Worm (Caenorhabditis elegans) whole organism, L2 larva: ENCODE data around the gene C32A9.1.

Source experiments
- F13H6.1 ChIP-seq: sonication (generic microtip); optimal IDR thresholded peaks from 2 replicates; lab custom pipeline; 2016; ENCODE audit warnings: missing genetic modification characterization, missing compliant biosample characterization
- Y55F3AM.14 ChIP-seq: fragments of 200-800 bp; sonication (Bioruptor generic); optimal IDR thresholded peaks from 2 replicates; lab custom pipeline; 2018; ENCODE audit warnings: mild to moderate bottlenecking, missing genetic modification characterization, missing compliant biosample characterization
- ZK546.5 ChIP-seq: sonication (generic microtip); optimal IDR thresholded peaks from 2 replicates; lab custom pipeline; 2017; ENCODE audit warnings: missing biosample characterization, missing genetic modification characterization
- alr-1 ChIP-seq: fragments of 150-350 bp; optimal IDR thresholded peaks from 2 replicates; lab custom pipeline; 2014; ENCODE audit warnings: missing biosample characterization, missing genetic modification characterization
- aly-2 ChIP-seq: fragments of 150-350 bp; optimal IDR thresholded peaks from 2 replicates; lab custom pipeline; 2014; ENCODE audit warnings: missing biosample characterization, missing genetic modification characterization
- blmp-1 ChIP-seq: sonication (generic microtip); optimal IDR thresholded peaks from 2 replicates; lab custom pipeline; 2017; ENCODE audit warnings: missing genetic modification characterization, mild to moderate bottlenecking, missing compliant biosample characterization, antibody characterized with exemption, moderate library complexity; ENCODE audit not compliant: insufficient read depth
- ceh-16 ChIP-seq: fragments of 150-350 bp; optimal IDR thresholded peaks from 2 replicates; lab custom pipeline; 2014; ENCODE audit warnings: missing biosample characterization, missing genetic modification characterization
- ceh-82 ChIP-seq: fragments of 150-350 bp; optimal IDR thresholded peaks from 2 replicates; lab custom pipeline; 2014; ENCODE audit warnings: missing biosample characterization, missing genetic modification characterization
- crh-2 ChIP-seq: sonication (generic microtip); optimal IDR thresholded peaks from 2 replicates; lab custom pipeline; 2017; ENCODE audit warnings: missing biosample characterization, missing genetic modification characterization
- dmd-4 ChIP-seq: sonication (generic microtip); optimal IDR thresholded peaks from 2 replicates; lab custom pipeline; 2017; ENCODE audit warnings: missing biosample characterization, missing genetic modification characterization
- egl-27 ChIP-seq: sonication (generic microtip); optimal IDR thresholded peaks from 3 replicates; lab custom pipeline; 2017; ENCODE audit warnings: missing biosample characterization, missing genetic modification reagents, missing genetic modification characterization
- elt-1 ChIP-seq: fragments of 150-350 bp; optimal IDR thresholded peaks from 2 replicates; lab custom pipeline; 2014; ENCODE audit warnings: missing biosample characterization, missing genetic modification characterization
- fos-1 ChIP-seq: fragments of 150-350 bp; optimal IDR thresholded peaks from 2 replicates; lab custom pipeline; 2014; ENCODE audit warnings: missing biosample characterization, missing genetic modification characterization
- gmeb-1 ChIP-seq: fragments of 150-350 bp; optimal IDR thresholded peaks from 2 replicates; lab custom pipeline; 2014; ENCODE audit warnings: missing biosample characterization, missing genetic modification characterization
- lin-11 ChIP-seq: fragments of 150-350 bp; sonication (generic microtip); optimal IDR thresholded peaks from 2 replicates; lab custom pipeline; 2014; ENCODE audit warnings: missing biosample characterization, missing genetic modification characterization, inconsistent platforms, mixed read lengths
- lin-13 ChIP-seq: fragments of 150-350 bp; optimal IDR thresholded peaks from 2 replicates; lab custom pipeline; 2014; ENCODE audit warnings: missing biosample characterization, missing genetic modification reagents, missing genetic modification characterization
- lin-39 ChIP-seq: fragments of 150-350 bp; optimal IDR thresholded peaks from 2 replicates; lab custom pipeline; 2014; ENCODE audit warnings: missing biosample characterization, missing genetic modification reagents, missing genetic modification characterization
- lsy-2 ChIP-seq, 2 experiments: fragments of 150-350 bp in 1 of 2; sonication (generic microtip) in 1 of 2; optimal IDR thresholded peaks; 2 replicates each; lab custom pipeline; 2014 to 2017; ENCODE audit warnings: missing biosample characterization in 2 of 2, missing genetic modification characterization in 2 of 2
- mbf-1 ChIP-seq: sonication (generic microtip); optimal IDR thresholded peaks from 2 replicates; lab custom pipeline; 2017; ENCODE audit warnings: missing biosample characterization, missing genetic modification characterization
- nhr-11 ChIP-seq: fragments of 150-350 bp; optimal IDR thresholded peaks from 2 replicates; lab custom pipeline; 2014; ENCODE audit warnings: missing biosample characterization, missing genetic modification characterization
- nhr-12 ChIP-seq: fragments of 150-350 bp; optimal IDR thresholded peaks from 2 replicates; lab custom pipeline; 2014; ENCODE audit warnings: missing biosample characterization, missing genetic modification characterization
- nhr-21 ChIP-seq: fragments of 150-350 bp; optimal IDR thresholded peaks from 2 replicates; lab custom pipeline; 2014; ENCODE audit warnings: missing biosample characterization, missing genetic modification characterization
- nhr-237 ChIP-seq: fragments of 150-350 bp; optimal IDR thresholded peaks from 2 replicates; lab custom pipeline; 2014; ENCODE audit warnings: missing biosample characterization, missing genetic modification characterization
- nhr-25 ChIP-seq: fragments of 150-350 bp; sonication (generic microtip); optimal IDR thresholded peaks from 3 replicates; lab custom pipeline; 2014; ENCODE audit warnings: missing biosample characterization, missing genetic modification characterization
- nhr-6 ChIP-seq: fragments of 150-350 bp; optimal IDR thresholded peaks from 2 replicates; lab custom pipeline; 2014; ENCODE audit warnings: missing biosample characterization, missing genetic modification characterization
- nhr-77 ChIP-seq: fragments of 150-350 bp; optimal IDR thresholded peaks from 2 replicates; lab custom pipeline; 2014; ENCODE audit warnings: missing biosample characterization, missing genetic modification characterization
- peb-1 ChIP-seq: fragments of 150-350 bp; optimal IDR thresholded peaks from 2 replicates; lab custom pipeline; 2014; ENCODE audit warnings: missing biosample characterization, missing genetic modification characterization
- sem-4 ChIP-seq: fragments of 150-350 bp; optimal IDR thresholded peaks from 2 replicates; lab custom pipeline; 2014; ENCODE audit warnings: missing biosample characterization, missing genetic modification reagents, missing genetic modification characterization
- skn-1 ChIP-seq: sonication (generic microtip); optimal IDR thresholded peaks from 2 replicates; lab custom pipeline; 2017; ENCODE audit warnings: missing biosample characterization, missing genetic modification characterization
- sma-3 ChIP-seq: sonication (generic microtip); optimal IDR thresholded peaks from 2 replicates; lab custom pipeline; 2016; ENCODE audit warnings: missing genetic modification reagents, missing genetic modification characterization, missing compliant biosample characterization
- sma-9 ChIP-seq, 2 experiments: fragments of 150-350 bp in 1 of 2; sonication (generic microtip) in 1 of 2; optimal IDR thresholded peaks; 2 replicates each; lab custom pipeline; 2014 to 2016; ENCODE audit warnings: missing genetic modification characterization in 2 of 2, mild to moderate bottlenecking in 1 of 2, missing biosample characterization in 1 of 2, missing compliant biosample characterization in 1 of 2, missing genetic modification reagents in 1 of 2, moderate library complexity in 1 of 2
- snpc-4 ChIP-seq: fragments of 150-350 bp; optimal IDR thresholded peaks from 2 replicates; lab custom pipeline; 2014; ENCODE audit warnings: missing biosample characterization, missing genetic modification characterization
- unc-39 ChIP-seq: fragments of 150-350 bp; optimal IDR thresholded peaks from 2 replicates; lab custom pipeline; 2014; ENCODE audit warnings: missing biosample characterization, missing genetic modification characterization
- unc-55 ChIP-seq: fragments of 150-350 bp; sonication (generic microtip); optimal IDR thresholded peaks from 3 replicates; lab custom pipeline; 2014; ENCODE audit warnings: missing biosample characterization, missing genetic modification reagents, missing genetic modification characterization
- unc-62 ChIP-seq: fragments of 150-350 bp; optimal IDR thresholded peaks from 2 replicates; lab custom pipeline; 2014; ENCODE audit warnings: missing biosample characterization, missing genetic modification reagents, missing genetic modification characterization
- ztf-1 ChIP-seq: fragments of 200-800 bp; sonication (Bioruptor generic); conservative IDR thresholded peaks from 2 replicates; pipeline ENCODE4 v1.3.6; 2022; ENCODE audit warnings: missing genetic modification characterization, missing compliant biosample characterization

C32A9.1 gene

ce11 chrX:10304178-10304577 lies 44.2 kb upstream of the C32A9.1 start, which contains the start of gene fipr-21 (continued):
- no peak for TF ChIP-seq crh-2 (tag; lab: Kevin White, UChicago)
- TF ChIP-seq nhr-21 = peak; percentile 38
- TF ChIP-seq alr-1 = no peak
- TF ChIP-seq nhr-12 (tag; lab: Kevin White, UChicago) = no peak
- peak; percentile 57 for TF ChIP-seq fos-1 (tag; lab: Kevin White, UChicago)
- peak; percentile 60 for TF ChIP-seq egl-27 (tag; lab: Kevin White, UChicago)
- TF ChIP-seq unc-39 (tag; lab: Kevin White, UChicago) = no peak
- peak; percentile 56 for TF ChIP-seq sma-3
- peak; percentile 78 for TF ChIP-seq ceh-16
- peak; percentile 78 for TF ChIP-seq blmp-1 (tag; lab: Kevin White, UChicago)
- TF ChIP-seq snpc-4 (tag; lab: Kevin White, UChicago) = no peak
- TF ChIP-seq peb-1 (tag; lab: Kevin White, UChicago) = no peak
- no peak for TF ChIP-seq skn-1 (tag; lab: Kevin White, UChicago)
- no peak for TF ChIP-seq nhr-77 (tag; lab: Kevin White, UChicago)
- TF ChIP-seq ztf-1 (GFP tag; lab: Robert Waterston, UW) = no peak
- no peak for TF ChIP-seq Y55F3AM.14 (GFP tag; lab: Kevin White, UChicago)
- TF ChIP-seq ceh-82 (tag; lab: Kevin White, UChicago) = no peak
- peak; percentile 57 for TF ChIP-seq elt-1 (tag; lab: Kevin White, UChicago)
- no peak for TF ChIP-seq lin-39 (tag; lab: Kevin White, UChicago)
- no peak for TF ChIP-seq lsy-2 (tag; optimal IDR thresholded peaks at IDR 0.05; lab: Kevin White, UChicago)
- TF ChIP-seq unc-55 (GFP tag; lab: Kevin White, UChicago) = no peak
- TF ChIP-seq gmeb-1 (tag; lab: Kevin White, UChicago) = no peak
- no peak for TF ChIP-seq aly-2 (tag; lab: Kevin White, UChicago)

ce11 chrX:10302430-10302829 lies 42.5 kb upstream of the C32A9.1 start, which contains the start of gene fip-5:
fip-5 (plus strand) TSS chrX:10302741.
- TF ChIP-seq sma-9 (GFP tag; optimal IDR thresholded peaks at IDR 0.05; lab: Kevin White, UChicago) (peak; percentile 14), sma-9 (tag; optimal IDR thresholded peaks at IDR 0.05; lab: Kevin White, UChicago) (no peak), nhr-25 (no peak)
- TF ChIP-seq, all 48 proteins: peak for 1

ce11 chrX:10301920-10302319 lies 42.0 kb upstream of the C32A9.1 start:
- no peak for TF ChIP-seq unc-62 (GFP tag; lab: Kevin White, UChicago)
- TF ChIP-seq nhr-25 = peak; percentile 88
- peak; percentile 13 for TF ChIP-seq fos-1 (tag; lab: Kevin White, UChicago)
- TF ChIP-seq alr-1 = no peak
- TF ChIP-seq sma-9 (GFP tag; optimal IDR thresholded peaks at IDR 0.05; lab: Kevin White, UChicago) = peak; percentile 49
- TF ChIP-seq sma-9 (tag; optimal IDR thresholded peaks at IDR 0.05; lab: Kevin White, UChicago) = no peak
- peak; percentile 75 for TF ChIP-seq ceh-16
- no peak for TF ChIP-seq mbf-1 (tag; lab: Kevin White, UChicago)
- no peak for TF ChIP-seq skn-1 (tag; lab: Kevin White, UChicago)
- no peak for TF ChIP-seq ztf-1 (GFP tag; lab: Robert Waterston, UW)
- TF ChIP-seq blmp-1 (tag; lab: Kevin White, UChicago) = peak; percentile 62
- TF ChIP-seq lin-39 (tag; lab: Kevin White, UChicago) = no peak
- no peak for TF ChIP-seq aly-2 (tag; lab: Kevin White, UChicago)
- TF ChIP-seq sem-4 (tag; lab: Kevin White, UChicago) = no peak
- TF ChIP-seq egl-27 (tag; lab: Kevin White, UChicago) = peak; percentile 3
- TF ChIP-seq nhr-11 (tag; lab: Kevin White, UChicago) = no peak
- no peak for TF ChIP-seq peb-1 (tag; lab: Kevin White, UChicago)
- TF ChIP-seq crh-2 (tag; lab: Kevin White, UChicago) = peak; percentile 11
- TF ChIP-seq, all 48 proteins: peak for 7

ce11 chrX:10297410-10297809 lies 37.5 kb upstream of the C32A9.1 start:
- TF ChIP-seq sma-3 = no peak
- TF ChIP-seq nhr-237 (tag; lab: Kevin White, UChicago) = no peak
- no peak for TF ChIP-seq lin-39 (tag; lab: Kevin White, UChicago)
- TF ChIP-seq fos-1 (tag; lab: Kevin White, UChicago) = no peak
- no peak for TF ChIP-seq blmp-1 (tag; lab: Kevin White, UChicago)
- no peak for TF ChIP-seq lin-11 (tag; lab: Kevin White, UChicago)
- TF ChIP-seq F13H6.1 (tag; lab: Kevin White, UChicago) = no peak

ce11 chrX:10285634-10286033 lies 25.7 kb upstream of the C32A9.1 start, which contains the start of gene npr-6:
npr-6 (minus strand) TSS chrX:10285734.
- TF ChIP-seq crh-2 (tag; lab: Kevin White, UChicago) = no peak
- no peak for TF ChIP-seq nhr-237 (tag; lab: Kevin White, UChicago)
- no peak for TF ChIP-seq elt-1 (tag; lab: Kevin White, UChicago)
- TF ChIP-seq nhr-77 (tag; lab: Kevin White, UChicago) = no peak
- no peak for TF ChIP-seq lsy-2 (tag; optimal IDR thresholded peaks at IDR 0.05; lab: Kevin White, UChicago)
- TF ChIP-seq gmeb-1 (tag; lab: Kevin White, UChicago) = no peak
- TF ChIP-seq sma-3 = no peak
- TF ChIP-seq nhr-25 = no peak
- no peak for TF ChIP-seq sma-9 (GFP tag; optimal IDR thresholded peaks at IDR 0.05; lab: Kevin White, UChicago)
- no peak for TF ChIP-seq sma-9 (tag; optimal IDR thresholded peaks at IDR 0.05; lab: Kevin White, UChicago)
- TF ChIP-seq lin-13 = no peak
- no peak for TF ChIP-seq nhr-6 (tag; lab: Kevin White, UChicago)
- TF ChIP-seq ZK546.5 (tag; lab: Kevin White, UChicago) = no peak
- no peak for TF ChIP-seq F13H6.1 (tag; lab: Kevin White, UChicago)
- no peak for TF ChIP-seq nhr-11 (tag; lab: Kevin White, UChicago)
- TF ChIP-seq ceh-82 (tag; lab: Kevin White, UChicago) = no peak
- no peak for TF ChIP-seq dmd-4 (tag; lab: Kevin White, UChicago)
- TF ChIP-seq, all 48 proteins: peak for 0
